Worm (Caenorhabditis elegans) whole organism, L1 larva: ENCODE data around the gene F18C5.5.

Experiments
- alr-1 ChIP-seq: fragments of 200-800 bp; sonication (Bioruptor generic); optimal IDR thresholded peaks from 2 replicates; lab custom pipeline; 2018; ENCODE audit warnings: borderline replicate concordance, mild to moderate bottlenecking, missing genetic modification characterization, missing compliant biosample characterization
- ama-1 ChIP-seq: fragments of 150-350 bp; optimal IDR thresholded peaks from 2 replicates; lab custom pipeline; 2014
- ceh-90 ChIP-seq: sonication (generic microtip); optimal IDR thresholded peaks from 2 replicates; lab custom pipeline; 2016; ENCODE audit warnings: missing genetic modification characterization, missing compliant biosample characterization
- efl-1 ChIP-seq, 4 experiments: fragments of 150-350 bp; optimal IDR thresholded peaks in 3 of 4; peaks in 1 of 4; 1 replicate in 1 of 4; 2 replicates in 3 of 4; lab custom pipeline; 2014; ENCODE audit warnings: missing biosample characterization in 2 of 4, missing genetic modification characterization in 2 of 4, missing genetic modification reagents in 2 of 4
- elt-3 ChIP-seq, 6 experiments: fragments of 150-350 bp in 1 of 6; sonication (generic microtip); optimal IDR thresholded peaks; 2 replicates each; lab custom pipeline; 2017 to 2018; ENCODE audit warnings: missing biosample characterization in 6 of 6, missing genetic modification characterization in 6 of 6, inconsistent platforms in 1 of 6
- lin-13 ChIP-seq: fragments of 150-350 bp; optimal IDR thresholded peaks from 2 replicates; lab custom pipeline; 2014; ENCODE audit warnings: missing biosample characterization, missing genetic modification reagents, missing genetic modification characterization
- lsy-2 ChIP-seq, 2 experiments: fragments of 150-350 bp; optimal IDR thresholded peaks; 2 replicates each; lab custom pipeline; 2014; ENCODE audit warnings: missing biosample characterization in 2 of 2, missing genetic modification characterization in 2 of 2
- mep-1 ChIP-seq: fragments of 150-350 bp; optimal IDR thresholded peaks from 2 replicates; lab custom pipeline; 2014; ENCODE audit warnings: missing biosample characterization, missing genetic modification characterization
- unc-62 ChIP-seq: fragments of 150-350 bp; optimal IDR thresholded peaks from 2 replicates; lab custom pipeline; 2014; ENCODE audit warnings: missing biosample characterization, missing genetic modification reagents, missing genetic modification characterization

DNA sequence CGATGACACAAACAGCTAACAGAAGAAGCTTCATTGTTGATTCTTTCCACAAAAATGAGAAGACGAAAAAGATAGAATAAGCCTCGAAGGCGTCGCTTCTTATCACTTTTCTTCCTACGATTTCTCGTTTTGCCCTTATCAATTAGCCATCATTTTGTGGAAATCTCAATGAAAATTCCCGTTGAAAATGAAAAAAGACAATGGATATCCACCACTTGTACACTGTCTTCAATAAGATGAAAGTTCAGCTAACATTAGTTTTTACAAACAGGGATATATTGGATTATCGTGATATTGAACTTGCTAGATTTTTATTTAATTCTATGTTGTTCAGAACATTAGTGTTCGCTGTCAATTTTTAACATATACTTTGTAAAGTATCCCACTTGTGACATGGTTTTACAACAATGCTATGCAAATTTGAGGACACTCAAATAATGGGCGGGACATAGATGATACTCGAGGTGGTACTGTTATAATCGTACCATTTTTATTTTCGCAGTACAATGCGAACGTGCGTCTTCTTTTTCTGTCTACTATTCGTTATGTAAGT lies at the start of gene F18C5.5, which contains the start of gene F18C5.9:
- TF ChIP-seq ama-1 (lab: Kevin White, UChicago) (no peak), unc-62 (GFP tag; lab: Kevin White, UChicago) (no peak), ceh-90 (no peak), alr-1 (tag; lab: Kevin White, UChicago) (no peak), efl-1 (optimal IDR thresholded peaks at IDR 0.05; lab: Kevin White, UChicago) (no peak), efl-1 (GFP tag; optimal IDR thresholded peaks at IDR 0.05 in 1 of 2; lab: Kevin White, UChicago) (no peak), lin-13 (GFP tag; lab: Kevin White, UChicago) (no peak), lsy-2 (tag; optimal IDR thresholded peaks at IDR 0.05; lab: Kevin White, UChicago) (no peak), mep-1 (tag; lab: Kevin White, UChicago) (no peak), elt-3 (tag; optimal IDR thresholded peaks at IDR 0.05; lab: Kevin White, UChicago) (no peak)
